Worm (Caenorhabditis elegans) whole organism, L4 larva: ENCODE results near the gene srh-140.

Experiments used
- Y105C5A.15 ChIP-seq: fragments of 200-800 bp; sonication (Bioruptor generic); IDR thresholded peaks from 2 replicates; pipeline ENCODE4 v1.3.6; 2022; ENCODE audit warnings: missing genetic modification characterization, missing compliant biosample characterization
- cey-2 ChIP-seq: sonication (generic microtip); optimal IDR thresholded peaks from 3 replicates; lab custom pipeline; 2017; ENCODE audit warnings: missing genetic modification characterization, mild to moderate bottlenecking, missing compliant biosample characterization, antibody characterized with exemption, borderline replicate concordance; ENCODE audit not compliant: insufficient read depth
- hif-1 ChIP-seq, 2 experiments: sonication (generic microtip); optimal IDR thresholded peaks; 2 replicates each; lab custom pipeline; 2016 to 2017; ENCODE audit warnings: missing compliant biosample characterization in 2 of 2, missing genetic modification characterization in 2 of 2, missing genetic modification reagents in 2 of 2, missing genotype in 2 of 2, mild to moderate bottlenecking in 1 of 2
- hlh-30 ChIP-seq: sonication (generic microtip); optimal IDR thresholded peaks from 2 replicates; lab custom pipeline; 2017; ENCODE audit warnings: antibody characterized with exemption, mild to moderate bottlenecking, missing genetic modification characterization, missing compliant biosample characterization; ENCODE audit not compliant: insufficient read depth
- mep-1 ChIP-seq: fragments of 150-350 bp; sonication (generic microtip); optimal IDR thresholded peaks from 3 replicates; lab custom pipeline; 2014; ENCODE audit warnings: missing biosample characterization, missing genetic modification characterization

The srh-140 gene

DNA sequence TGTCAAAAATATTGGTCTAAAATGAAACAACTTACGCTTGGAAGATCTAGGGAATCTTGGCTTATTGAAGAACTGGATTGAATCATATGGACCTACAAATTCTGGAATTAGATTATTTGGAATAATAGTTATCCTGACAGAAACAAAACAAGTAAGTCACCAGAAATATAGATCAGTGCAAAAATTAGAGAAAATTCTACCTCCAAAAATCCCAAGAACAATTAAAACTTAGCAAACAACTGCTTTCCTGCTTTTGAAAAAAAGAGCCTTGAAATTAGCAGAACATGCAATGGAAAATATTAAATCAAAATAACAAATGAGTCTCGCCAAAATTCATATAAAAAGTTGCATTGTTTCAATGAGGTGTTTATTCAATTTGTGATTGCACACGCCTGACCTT lies 51.2 kb downstream of the srh-140 start, which contains the start of gene nhr-60:
TSS of gene nhr-60 (minus strand) at position 101 of the 400 bp plus-strand sequence.
- no peak for TF ChIP-seq cey-2
- no peak for TF ChIP-seq hlh-30 (tag; lab: Kevin White, UChicago)
- TF ChIP-seq Y105C5A.15 (GFP tag; lab: Robert Waterston, UW), result no peak
- no peak for TF ChIP-seq mep-1 (tag; lab: Kevin White, UChicago)
- TF ChIP-seq hif-1 (tag; optimal IDR thresholded peaks at IDR 0.05; lab: Kevin White, UChicago), result no peak
